Fruit fly (Drosophila melanogaster): ENCODE data around the gene CG17329.

CG17329 gene

DNA sequence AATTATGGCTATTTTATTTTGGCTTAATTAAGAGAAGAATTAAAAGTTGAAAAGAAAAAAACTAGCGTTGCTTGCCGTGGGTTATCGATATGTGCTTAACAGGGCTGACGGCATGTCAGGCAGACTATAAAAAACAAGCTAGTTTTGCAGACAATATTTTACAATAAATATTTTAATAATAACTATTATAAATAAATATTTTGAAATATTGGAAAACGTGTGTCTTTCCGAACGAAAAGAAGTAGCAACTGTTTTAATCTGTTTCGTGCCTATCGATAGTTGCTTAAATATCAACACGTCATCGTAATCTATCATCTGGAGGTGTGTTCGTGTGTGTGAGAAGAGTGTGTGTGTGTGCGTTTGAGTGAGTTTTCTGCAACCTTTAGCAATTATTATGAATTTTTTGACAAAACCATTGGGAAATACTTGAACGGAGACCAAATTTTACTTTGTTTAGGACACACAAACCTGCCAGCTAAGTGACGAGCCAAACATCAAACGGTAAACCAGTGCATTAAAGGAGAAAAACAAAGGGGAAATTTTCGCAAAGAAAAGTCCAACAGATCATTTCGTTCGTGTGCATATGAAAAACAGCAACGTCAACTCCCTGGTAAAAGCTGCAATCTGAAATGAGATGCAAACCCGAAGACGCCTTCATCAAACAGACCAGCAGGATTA lies 16.1 kb downstream of the CG17329 start, which contains the start of the genes CG5861 and Syx5:
TSS of gene CG5861 (minus strand) at position 273 of the 678 bp plus-strand sequence.
TSS of gene Syx5 (plus strand) at position 321 of the 678 bp plus-strand sequence.
- TF ChIP-seq Hr83 (GFP tag; optimal IDR thresholded peaks at IDR 0.05; ENCODE audit: poor library complexity, severe bottlenecking) (no peak), dsf (GFP tag; optimal IDR thresholded peaks at IDR 0.05; ENCODE audit: borderline replicate concordance) (no peak), lola (GFP tag; optimal IDR thresholded peaks at IDR 0.05) (no peak), h (GFP tag; optimal IDR thresholded peaks at IDR 0.05) (no peak), ey (GFP tag; optimal IDR thresholded peaks at IDR 0.05) (peak; percentile 30), Rel (GFP tag; optimal IDR thresholded peaks at IDR 0.05) (no peak), Rel (tag; optimal IDR thresholded peaks at IDR 0.05) (peak; percentile 42), Vsx2 (GFP tag; optimal IDR thresholded peaks at IDR 0.05; ENCODE audit: partially characterized antibody) (no peak), CrebA (GFP tag; optimal IDR thresholded peaks at IDR 0.05; ENCODE audit: borderline replicate concordance) (no peak), Dif (GFP tag; optimal IDR thresholded peaks at IDR 0.05; ENCODE audit: partially characterized antibody) (peak; percentile 8), jim (GFP tag; optimal IDR thresholded peaks at IDR 0.05) (no peak), br (GFP tag; optimal IDR thresholded peaks at IDR 0.05) (no peak), fru (GFP tag; optimal IDR thresholded peaks at IDR 0.05) (no peak), foxo (GFP tag; optimal IDR thresholded peaks at IDR 0.05) (peak in 1 of 2 experiments; percentile 65), brk (GFP tag; optimal IDR thresholded peaks at IDR 0.05) (no peak), CG32264 (GFP tag; optimal IDR thresholded peaks at IDR 0.05) (peak; percentile 6), woc (GFP tag; optimal IDR thresholded peaks at IDR 0.05) (peak; percentile 45), dmrt93B (GFP tag; optimal IDR thresholded peaks at IDR 0.05) (no peak), Hr78 (GFP tag; optimal IDR thresholded peaks at IDR 0.05) (no peak), tai (GFP tag; optimal IDR thresholded peaks at IDR 0.05) (no peak), Mio (GFP tag; optimal IDR thresholded peaks at IDR 0.05) (no peak), Sp1 (GFP tag; optimal IDR thresholded peaks at IDR 0.05) (peak; percentile 46), pan (optimal IDR thresholded peaks at IDR 0.05) (no peak), dl (GFP tag; optimal IDR thresholded peaks at IDR 0.05; ENCODE audit: insufficient read depth in 1 of 2, partially characterized antibody in 2 of 2) (no peak), usp (GFP tag; optimal IDR thresholded peaks at IDR 0.05) (no peak), sv (GFP tag; optimal IDR thresholded peaks at IDR 0.05) (no peak), Jra (GFP tag; optimal IDR thresholded peaks at IDR 0.05) (peak; percentile 70), sage (GFP tag; optimal IDR thresholded peaks at IDR 0.05) (peak; percentile 63), Myc (optimal IDR thresholded peaks at IDR 0.05) (peak; percentile 38), psq (GFP tag; optimal IDR thresholded peaks at IDR 0.05) (peak; percentile 66), OdsH (GFP tag; optimal IDR thresholded peaks at IDR 0.05) (peak; percentile 25), Abd-B (GFP tag; optimal IDR thresholded peaks at IDR 0.05) (no peak), Hnf4 (GFP tag; optimal IDR thresholded peaks at IDR 0.05) (peak; percentile 59), N (GFP tag; optimal IDR thresholded peaks at IDR 0.05) (no peak), rgr (GFP tag; optimal IDR thresholded peaks at IDR 0.05) (peak; percentile 61), Dfd (GFP tag; optimal IDR thresholded peaks at IDR 0.05) (no peak), GATAd (GFP tag; optimal IDR thresholded peaks at IDR 0.05) (no peak), HLH106 (tag; optimal IDR thresholded peaks at IDR 0.05) (peak; percentile 70), CG9705 (GFP tag; optimal IDR thresholded peaks at IDR 0.05) (peak; percentile 53)

DNA sequence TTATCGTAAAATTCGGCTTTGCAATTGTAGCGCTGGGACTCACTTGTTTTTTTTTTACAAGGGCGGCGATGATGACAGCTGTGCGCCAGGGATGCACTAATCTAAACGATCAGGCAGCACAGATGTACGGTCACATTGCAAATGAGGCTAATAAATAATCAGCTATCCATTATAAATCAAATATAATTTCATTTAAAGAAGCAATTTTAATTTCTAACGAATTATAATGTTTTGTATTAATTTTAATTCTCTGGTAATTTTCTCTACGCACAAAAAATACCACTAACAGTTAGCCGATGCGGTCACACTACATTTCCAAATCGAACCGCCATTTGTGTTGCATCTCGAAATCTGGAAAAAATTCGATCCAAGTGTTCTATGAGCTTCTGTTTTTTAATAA lies 19.6 kb downstream of the CG17329 start, which contains the start of the genes cni and fzy:
TSS of gene cni (minus strand) at position 79 of the 400 bp plus-strand sequence.
TSS of gene fzy (plus strand) at position 309 of the 400 bp plus-strand sequence.
- no peak for TF ChIP-seq lola (GFP tag; optimal IDR thresholded peaks at IDR 0.05)
- no peak for TF ChIP-seq h (GFP tag; optimal IDR thresholded peaks at IDR 0.05)
- no peak for TF ChIP-seq Sp1 (GFP tag; optimal IDR thresholded peaks at IDR 0.05)
- TF ChIP-seq tai (GFP tag; optimal IDR thresholded peaks at IDR 0.05): no peak
- no peak for TF ChIP-seq woc (GFP tag; optimal IDR thresholded peaks at IDR 0.05)
- TF ChIP-seq dmrt93B (GFP tag; optimal IDR thresholded peaks at IDR 0.05): no peak
- TF ChIP-seq dl (GFP tag; optimal IDR thresholded peaks at IDR 0.05; ENCODE audit: insufficient read depth in 1 of 2, partially characterized antibody in 2 of 2): no peak
- TF ChIP-seq sv (GFP tag; optimal IDR thresholded peaks at IDR 0.05): no peak
- TF ChIP-seq brk (GFP tag; optimal IDR thresholded peaks at IDR 0.05): no peak
- peak; percentile 25 for TF ChIP-seq Hnf4 (GFP tag; optimal IDR thresholded peaks at IDR 0.05)
- TF ChIP-seq br (GFP tag; optimal IDR thresholded peaks at IDR 0.05): no peak
- TF ChIP-seq foxo (GFP tag; optimal IDR thresholded peaks at IDR 0.05): peak in 1 of 2 experiments; percentile 17
- TF ChIP-seq CrebA (GFP tag; optimal IDR thresholded peaks at IDR 0.05; ENCODE audit: borderline replicate concordance): no peak
- no peak for TF ChIP-seq Hr78 (GFP tag; optimal IDR thresholded peaks at IDR 0.05)
- TF ChIP-seq N (GFP tag; optimal IDR thresholded peaks at IDR 0.05): no peak
- no peak for TF ChIP-seq dsf (GFP tag; optimal IDR thresholded peaks at IDR 0.05; ENCODE audit: borderline replicate concordance)
- no peak for TF ChIP-seq psq (GFP tag; optimal IDR thresholded peaks at IDR 0.05)
- no peak for TF ChIP-seq usp (GFP tag; optimal IDR thresholded peaks at IDR 0.05)
- TF ChIP-seq fru (GFP tag; optimal IDR thresholded peaks at IDR 0.05): no peak
- no peak for TF ChIP-seq Rel (GFP tag; optimal IDR thresholded peaks at IDR 0.05)
- TF ChIP-seq Rel (tag; optimal IDR thresholded peaks at IDR 0.05): peak; percentile 99
- TF ChIP-seq Abd-B (GFP tag; optimal IDR thresholded peaks at IDR 0.05): no peak
- no peak for TF ChIP-seq Myc (optimal IDR thresholded peaks at IDR 0.05)
- no peak for TF ChIP-seq jim (GFP tag; optimal IDR thresholded peaks at IDR 0.05)
- TF ChIP-seq pan (optimal IDR thresholded peaks at IDR 0.05): no peak
- no peak for TF ChIP-seq CG9705 (GFP tag; optimal IDR thresholded peaks at IDR 0.05)
- peak; percentile 38 for TF ChIP-seq rgr (GFP tag; optimal IDR thresholded peaks at IDR 0.05)
- TF ChIP-seq Dif (GFP tag; optimal IDR thresholded peaks at IDR 0.05; ENCODE audit: partially characterized antibody): no peak
- TF ChIP-seq Dfd (GFP tag; optimal IDR thresholded peaks at IDR 0.05): no peak
- TF ChIP-seq Jra (GFP tag; optimal IDR thresholded peaks at IDR 0.05): peak; percentile 23
- no peak for TF ChIP-seq OdsH (GFP tag; optimal IDR thresholded peaks at IDR 0.05)
- TF ChIP-seq Mio (GFP tag; optimal IDR thresholded peaks at IDR 0.05): no peak
- TF ChIP-seq HLH106 (tag; optimal IDR thresholded peaks at IDR 0.05): no peak
- TF ChIP-seq GATAd (GFP tag; optimal IDR thresholded peaks at IDR 0.05): no peak
- TF ChIP-seq ey (GFP tag; optimal IDR thresholded peaks at IDR 0.05): no peak
- TF ChIP-seq Hr83 (GFP tag; optimal IDR thresholded peaks at IDR 0.05; ENCODE audit: poor library complexity, severe bottlenecking): peak; percentile 42
- TF ChIP-seq CG32264 (GFP tag; optimal IDR thresholded peaks at IDR 0.05): no peak
- TF ChIP-seq Vsx2 (GFP tag; optimal IDR thresholded peaks at IDR 0.05; ENCODE audit: partially characterized antibody): no peak
- TF ChIP-seq sage (GFP tag; optimal IDR thresholded peaks at IDR 0.05): peak; percentile 49

All from whole organism, wandering third instar larva.